Worm (Caenorhabditis elegans) whole organism, late embryonic: ENCODE measurements around the gene T24H10.5.

Experiments used
- che-1 ChIP-seq: sonication (generic microtip); optimal IDR thresholded peaks from 2 replicates; lab custom pipeline; 2016; ENCODE audit warnings: mild to moderate bottlenecking, missing genetic modification characterization, missing compliant biosample characterization
- ets-4 ChIP-seq: sonication (generic microtip); optimal IDR thresholded peaks from 2 replicates; lab custom pipeline; 2016; ENCODE audit warnings: missing genetic modification characterization, missing compliant biosample characterization
- eyg-1 ChIP-seq: sonication (generic microtip); optimal IDR thresholded peaks from 2 replicates; lab custom pipeline; 2016; ENCODE audit warnings: missing genotype, missing genetic modification characterization, missing compliant biosample characterization
- hlh-30 ChIP-seq: sonication (generic microtip); optimal IDR thresholded peaks from 2 replicates; lab custom pipeline; 2017; ENCODE audit warnings: antibody characterized with exemption, missing genetic modification characterization, missing compliant biosample characterization; ENCODE audit not compliant: insufficient read depth
- mec-3 ChIP-seq: sonication (generic microtip); optimal IDR thresholded peaks from 2 replicates; lab custom pipeline; 2016; ENCODE audit warnings: borderline replicate concordance, missing genetic modification characterization, missing compliant biosample characterization
- nfya-1 ChIP-seq: sonication (generic microtip); optimal IDR thresholded peaks from 2 replicates; lab custom pipeline; 2017; ENCODE audit warnings: missing genetic modification characterization, mild to moderate bottlenecking, missing compliant biosample characterization, antibody characterized with exemption, moderate library complexity
- pha-4 ChIP-seq: fragments of 150-350 bp; optimal IDR thresholded peaks from 2 replicates; lab custom pipeline; 2018; ENCODE audit warnings: missing biosample characterization, missing genetic modification reagents, missing genetic modification characterization
- pros-1 ChIP-seq: fragments of 150-350 bp; optimal IDR thresholded peaks from 2 replicates; lab custom pipeline; 2014; ENCODE audit warnings: missing biosample characterization, missing genetic modification reagents, missing genetic modification characterization

ce11 chrII:9083093-9083492 lies 17.8 kb upstream of the T24H10.5 start, which contains the start of gene sysm-1:
- TF ChIP-seq mec-3 (tag; lab: Kevin White, UChicago): no peak
- TF ChIP-seq nfya-1: no peak
- TF ChIP-seq pros-1 (tag; lab: Kevin White, UChicago): no peak
- TF ChIP-seq pha-4 (tag; lab: Kevin White, UChicago): no peak
- TF ChIP-seq che-1 (tag; lab: Kevin White, UChicago): no peak
- no peak for TF ChIP-seq ets-4
- TF ChIP-seq eyg-1 (tag; lab: Kevin White, UChicago): no peak
- TF ChIP-seq hlh-30: no peak
